Fruit fly (Drosophila melanogaster): Measurements from ENCODE around the gene CG11755.

dm6 chr3R:8679934-8680333 lies 3.2 kb downstream of the CG11755 start, which contains the start of gene CG33325:
- TF ChIP-seq CrebA (GFP tag; optimal IDR thresholded peaks at IDR 0.05; ENCODE audit: borderline replicate concordance) = no peak
- no peak for TF ChIP-seq GATAd (GFP tag; optimal IDR thresholded peaks at IDR 0.05)
- no peak for TF ChIP-seq pan (optimal IDR thresholded peaks at IDR 0.05)
- no peak for TF ChIP-seq dsf (GFP tag; optimal IDR thresholded peaks at IDR 0.05; ENCODE audit: borderline replicate concordance)
- TF ChIP-seq h (GFP tag; optimal IDR thresholded peaks at IDR 0.05) = no peak
- TF ChIP-seq fru (GFP tag; optimal IDR thresholded peaks at IDR 0.05) = no peak
- TF ChIP-seq br (GFP tag; optimal IDR thresholded peaks at IDR 0.05) = no peak
- TF ChIP-seq OdsH (GFP tag; optimal IDR thresholded peaks at IDR 0.05) = no peak
- no peak for TF ChIP-seq Myc (optimal IDR thresholded peaks at IDR 0.05)
- TF ChIP-seq usp (GFP tag; optimal IDR thresholded peaks at IDR 0.05) = no peak
- no peak for TF ChIP-seq sv (GFP tag; optimal IDR thresholded peaks at IDR 0.05)
- TF ChIP-seq tai (GFP tag; optimal IDR thresholded peaks at IDR 0.05) = no peak
- no peak for TF ChIP-seq rgr (GFP tag; optimal IDR thresholded peaks at IDR 0.05)
- TF ChIP-seq Hnf4 (GFP tag; optimal IDR thresholded peaks at IDR 0.05) = no peak
